Worm (Caenorhabditis elegans): ENCODE data around the gene F11A5.5.

DNA sequence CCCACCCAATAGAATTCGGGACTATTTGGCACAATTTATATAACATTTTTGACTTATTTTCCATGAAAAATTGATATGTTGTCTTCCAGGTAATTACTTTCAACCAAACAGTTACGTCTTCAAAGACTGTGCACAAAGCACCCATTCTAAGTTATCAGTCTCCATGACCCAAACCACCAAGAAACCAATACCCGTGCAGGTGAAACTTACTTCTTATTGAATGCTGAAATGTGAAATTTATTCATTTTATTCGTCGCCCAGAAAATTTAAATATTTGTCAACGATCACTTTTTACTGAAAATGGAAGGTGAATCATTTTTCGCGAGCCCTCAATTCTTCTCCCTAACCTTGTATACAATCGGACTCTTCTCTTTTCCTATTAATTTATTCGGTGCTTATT lies 7.6 kb upstream of the F11A5.5 start, which contains the start of gene srh-281:
- no peak for TF ChIP-seq elt-2 (tag; optimal IDR thresholded peaks at IDR 0.05)
- no peak for TF ChIP-seq nhr-28 (tag; optimal IDR thresholded peaks at IDR 0.05)
- no peak for TF ChIP-seq ets-5 (GFP tag; IDR thresholded peaks at IDR 0.05)
- no peak for TF ChIP-seq zag-1 (tag; optimal IDR thresholded peaks at IDR 0.05)
- no peak for TF ChIP-seq lin-14 (GFP tag; optimal IDR thresholded peaks at IDR 0.05)

Measured in whole organism, L1 larva.